Fruit fly (Drosophila melanogaster) whole organism, embryonic: ENCODE results near the gene Bicra.
A peak's percentile ranks its signal among the peaks of the same experiment; 100 is the strongest.

Experiments used
- Abd-B ChIP-seq: fragments of 200-800 bp; sonication (Bioruptor generic); optimal IDR thresholded peaks from 2 replicates; lab custom pipeline; 2018; ENCODE audit warnings: missing biosample characterization, mild to moderate bottlenecking, missing genetic modification characterization, moderate library complexity
- CG10209 ChIP-seq: fragments of 200-800 bp; sonication (Bioruptor generic); optimal IDR thresholded peaks from 3 replicates; lab custom pipeline; 2017; ENCODE audit warnings: missing biosample characterization, mild to moderate bottlenecking, missing genetic modification characterization, missing genetic modification reagents
- CG1024 ChIP-seq: fragments of 200-800 bp; sonication (Bioruptor generic); IDR thresholded peaks from 2 replicates; pipeline ENCODE4 v1.3.6; 2022; ENCODE audit warnings: missing biosample characterization, missing genetic modification characterization
- CG12219 ChIP-seq: fragments of 200-800 bp; sonication (Bioruptor generic); optimal IDR thresholded peaks from 3 replicates; lab custom pipeline; 2018; ENCODE audit warnings: missing biosample characterization, mild to moderate bottlenecking, missing genetic modification characterization
- CG12236 ChIP-seq: fragments of 200-800 bp; sonication (Bioruptor generic); optimal IDR thresholded peaks from 2 replicates; lab custom pipeline; 2016; ENCODE audit warnings: missing biosample characterization, missing genetic modification characterization
- CG1233 ChIP-seq: fragments of 200-800 bp; sonication (Bioruptor generic); optimal IDR thresholded peaks from 4 replicates; lab custom pipeline; 2018; ENCODE audit warnings: missing biosample characterization, mild to moderate bottlenecking, missing genetic modification characterization
- CG12744 ChIP-seq: fragments of 200-800 bp; sonication (Bioruptor generic); optimal IDR thresholded peaks from 2 replicates; lab custom pipeline; 2016; ENCODE audit warnings: missing biosample characterization, missing genetic modification characterization
- CG13296 ChIP-seq: fragments of 200-800 bp; sonication (Bioruptor generic); optimal IDR thresholded peaks from 3 replicates; lab custom pipeline; 2018; ENCODE audit warnings: missing biosample characterization, mild to moderate bottlenecking, missing genetic modification characterization
- CG17802 ChIP-seq: fragments of 200-800 bp; sonication (Bioruptor generic); optimal IDR thresholded peaks from 2 replicates; lab custom pipeline; 2018; ENCODE audit warnings: missing biosample characterization, mild to moderate bottlenecking, missing genetic modification characterization, moderate library complexity
- CG17912 ChIP-seq: fragments of 200-800 bp; sonication (Bioruptor generic); optimal IDR thresholded peaks from 2 replicates; lab custom pipeline; 2018; ENCODE audit warnings: missing biosample characterization, mild to moderate bottlenecking, missing genetic modification characterization
- CG2129 ChIP-seq: fragments of 200-800 bp; sonication (Bioruptor generic); IDR thresholded peaks from 2 replicates; pipeline ENCODE4 v1.3.6; 2022; ENCODE audit warnings: missing biosample characterization, missing genetic modification characterization; ENCODE audit not compliant: partially characterized antibody
- CG2199 ChIP-seq: fragments of 200-800 bp; sonication (Bioruptor generic); IDR thresholded peaks from 3 replicates; pipeline ENCODE4 v1.3.6; 2022; ENCODE audit warnings: missing biosample characterization, missing genetic modification characterization
- CG2202 ChIP-seq: fragments of 200-800 bp; sonication (Bioruptor generic); optimal IDR thresholded peaks from 2 replicates; lab custom pipeline; 2018; ENCODE audit warnings: missing biosample characterization, mild to moderate bottlenecking, missing genetic modification characterization
- CG34422 ChIP-seq: fragments of 200-800 bp; sonication (Bioruptor generic); IDR thresholded peaks from 3 replicates; pipeline ENCODE4 v1.3.6; 2022; ENCODE audit warnings: missing biosample characterization, missing genetic modification characterization
- CG6272 ChIP-seq: fragments of 200-800 bp; sonication (Bioruptor generic); IDR thresholded peaks from 2 replicates; pipeline ENCODE4 v1.3.6; 2022; ENCODE audit warnings: missing biosample characterization, missing genetic modification characterization
- CG6683 ChIP-seq: fragments of 200-800 bp; sonication (Bioruptor generic); optimal IDR thresholded peaks from 2 replicates; lab custom pipeline; 2017; ENCODE audit warnings: missing biosample characterization, mild to moderate bottlenecking, missing genetic modification characterization, missing genetic modification reagents
- CG7987 ChIP-seq: fragments of 200-800 bp; sonication (Bioruptor generic); optimal IDR thresholded peaks from 2 replicates; lab custom pipeline; 2018; ENCODE audit warnings: missing biosample characterization, mild to moderate bottlenecking, missing genetic modification characterization, moderate library complexity
- CG8281 ChIP-seq: fragments of 200-800 bp; sonication (Bioruptor generic); optimal IDR thresholded peaks from 2 replicates; lab custom pipeline; 2018; ENCODE audit warnings: missing biosample characterization, mild to moderate bottlenecking, missing genetic modification characterization, moderate library complexity
- CG8290 ChIP-seq, 3 experiments: fragments of 200-800 bp; sonication (Bioruptor generic); optimal IDR thresholded peaks; 2 replicates each; lab custom pipeline; 2016 to 2019; ENCODE audit warnings: missing biosample characterization in 3 of 3, missing genetic modification characterization in 3 of 3, mild to moderate bottlenecking in 2 of 3, moderate library complexity in 1 of 3
- CG9797 ChIP-seq: fragments of 200-800 bp; sonication (Bioruptor generic); optimal IDR thresholded peaks from 3 replicates; lab custom pipeline; 2018; ENCODE audit warnings: missing biosample characterization, mild to moderate bottlenecking, missing genetic modification characterization
- CG9817 ChIP-seq: fragments of 200-800 bp; sonication (Bioruptor generic); optimal IDR thresholded peaks from 2 replicates; lab custom pipeline; 2018; ENCODE audit warnings: missing biosample characterization, mild to moderate bottlenecking, missing genetic modification characterization, moderate library complexity
- ERR ChIP-seq: fragments of 200-800 bp; sonication (Bioruptor generic); optimal IDR thresholded peaks from 2 replicates; lab custom pipeline; 2016; ENCODE audit warnings: missing biosample characterization, missing genetic modification characterization
- Hand ChIP-seq: fragments of 200-800 bp; sonication (Bioruptor generic); optimal IDR thresholded peaks from 2 replicates; lab custom pipeline; 2017; ENCODE audit warnings: mild to moderate bottlenecking, missing biosample characterization, missing genetic modification reagents, missing genetic modification characterization
- Hsf ChIP-seq: fragments of 200-800 bp; sonication (Bioruptor generic); optimal IDR thresholded peaks from 3 replicates; lab custom pipeline; 2016; ENCODE audit warnings: missing biosample characterization, missing genetic modification characterization
- Mrtf ChIP-seq: fragments of 200-800 bp; sonication (Bioruptor generic); IDR thresholded peaks from 3 replicates; pipeline ENCODE4 v1.3.6; 2022; ENCODE audit warnings: missing biosample characterization, missing genetic modification characterization
- NC2α ChIP-seq: fragments of 200-800 bp; sonication (Bioruptor generic); optimal IDR thresholded peaks from 2 replicates; lab custom pipeline; 2016; ENCODE audit warnings: missing biosample characterization, missing genetic modification characterization
- NC2β ChIP-seq: fragments of 200-800 bp; sonication (Bioruptor generic); optimal IDR thresholded peaks from 2 replicates; lab custom pipeline; 2016; ENCODE audit warnings: missing biosample characterization, missing genetic modification characterization
- NFAT ChIP-seq: fragments of 200-800 bp; sonication (Bioruptor generic); IDR thresholded peaks from 2 replicates; pipeline ENCODE4 v1.3.6; 2022; ENCODE audit warnings: missing biosample characterization, missing genetic modification characterization
- NfI ChIP-seq: fragments of 200-800 bp; sonication (Bioruptor generic); optimal IDR thresholded peaks from 3 replicates; lab custom pipeline; 2018; ENCODE audit warnings: missing biosample characterization, mild to moderate bottlenecking, missing genetic modification characterization, moderate library complexity
- Ptx1 ChIP-seq: fragments of 200-800 bp; sonication (Bioruptor generic); IDR thresholded peaks from 2 replicates; pipeline ENCODE4 v1.3.6; 2022; ENCODE audit warnings: missing biosample characterization, missing genetic modification characterization
- Taf1 ChIP-seq: fragments of 200-800 bp; sonication (Bioruptor generic); IDR thresholded peaks from 2 replicates; pipeline ENCODE4 v1.3.6; 2022; ENCODE audit warnings: missing biosample characterization, missing genetic modification characterization
- Usf ChIP-seq: fragments of 200-800 bp; sonication (Bioruptor generic); optimal IDR thresholded peaks from 2 replicates; lab custom pipeline; 2017; ENCODE audit warnings: missing genotype, missing biosample characterization, missing genetic modification characterization
- al ChIP-seq: fragments of 200-800 bp; sonication (Bioruptor generic); IDR thresholded peaks from 2 replicates; pipeline ENCODE4 v1.3.6; 2022; ENCODE audit warnings: missing biosample characterization, missing genetic modification characterization
- br ChIP-seq: fragments of >200 bp; optimal IDR thresholded peaks from 2 replicates; lab custom pipeline; 2017
- croc ChIP-seq: fragments of 200-800 bp; sonication (Bioruptor generic); conservative IDR thresholded peaks from 3 replicates; pipeline ENCODE4 v1.3.6; 2022; ENCODE audit warnings: missing biosample characterization, missing genetic modification characterization
- dpn ChIP-seq, 2 experiments: fragments of 200-800 bp; sonication (Bioruptor generic); optimal IDR thresholded peaks; 3 replicates each; lab custom pipeline; 2016; ENCODE audit warnings: missing biosample characterization in 2 of 2, missing genetic modification characterization in 2 of 2
- dysf ChIP-seq: fragments of 200-800 bp; sonication (Bioruptor generic); IDR thresholded peaks from 3 replicates; pipeline ENCODE4 v1.3.6; 2022; ENCODE audit warnings: missing biosample characterization, missing genetic modification characterization
- fru ChIP-seq: fragments of >200 bp; optimal IDR thresholded peaks from 2 replicates; lab custom pipeline; 2017
- gcm2 ChIP-seq: fragments of 200-800 bp; sonication (Bioruptor generic); optimal IDR thresholded peaks from 2 replicates; lab custom pipeline; 2016; ENCODE audit warnings: missing biosample characterization, missing genetic modification characterization
- gfzf ChIP-seq: fragments of 200-800 bp; sonication (Bioruptor generic); optimal IDR thresholded peaks from 2 replicates; lab custom pipeline; 2016; ENCODE audit warnings: missing biosample characterization, mild to moderate bottlenecking, missing genetic modification characterization, moderate library complexity
- gt ChIP-seq: fragments of 200-800 bp; sonication (Bioruptor generic); IDR thresholded peaks from 2 replicates; pipeline ENCODE4 v1.3.6; 2022; ENCODE audit warnings: missing biosample characterization, missing genetic modification characterization
- jumu ChIP-seq: fragments of 200-800 bp; sonication (Bioruptor generic); optimal IDR thresholded peaks from 3 replicates; lab custom pipeline; 2016; ENCODE audit warnings: missing biosample characterization, missing genetic modification characterization
- lbe ChIP-seq: fragments of 200-800 bp; sonication (Bioruptor generic); optimal IDR thresholded peaks from 2 replicates; lab custom pipeline; 2016; ENCODE audit warnings: missing biosample characterization, mild to moderate bottlenecking, missing genetic modification characterization
- mirr ChIP-seq: fragments of 200-800 bp; sonication (Bioruptor generic); optimal IDR thresholded peaks from 3 replicates; lab custom pipeline; 2018; ENCODE audit warnings: missing biosample characterization, mild to moderate bottlenecking, missing genetic modification characterization
- nau ChIP-seq: fragments of 200-800 bp; sonication (Bioruptor generic); optimal IDR thresholded peaks from 3 replicates; lab custom pipeline; 2017; ENCODE audit warnings: missing biosample characterization, mild to moderate bottlenecking, missing genetic modification characterization, missing genetic modification reagents
- peb ChIP-seq: fragments of 200-800 bp; sonication (Bioruptor generic); IDR thresholded peaks from 2 replicates; pipeline ENCODE4 v1.3.6; 2022; ENCODE audit warnings: missing biosample characterization, missing genetic modification characterization
- pita ChIP-seq: fragments of 200-800 bp; sonication (Bioruptor generic); optimal IDR thresholded peaks from 2 replicates; lab custom pipeline; 2017; ENCODE audit warnings: missing biosample characterization, mild to moderate bottlenecking, missing genetic modification characterization
- pum ChIP-seq: fragments of 200-800 bp; sonication (Bioruptor generic); optimal IDR thresholded peaks from 2 replicates; lab custom pipeline; 2016; ENCODE audit warnings: missing biosample characterization, missing genetic modification characterization
- ro ChIP-seq: fragments of 200-800 bp; sonication (Bioruptor generic); IDR thresholded peaks from 2 replicates; pipeline ENCODE4 v1.3.6; 2022; ENCODE audit warnings: missing biosample characterization, missing genetic modification characterization
- tio ChIP-seq: fragments of 200-800 bp; sonication (Bioruptor generic); optimal IDR thresholded peaks from 2 replicates; lab custom pipeline; 2017; ENCODE audit warnings: missing biosample characterization, missing genetic modification characterization, inconsistent platforms
- usp ChIP-seq: fragments of >200 bp; optimal IDR thresholded peaks from 2 replicates; lab custom pipeline; 2017; ENCODE audit warnings: missing biosample characterization, missing genetic modification characterization
- z ChIP-seq: fragments of 200-800 bp; sonication (Bioruptor generic); IDR thresholded peaks from 3 replicates; pipeline ENCODE4 v1.3.6; 2022; ENCODE audit warnings: missing biosample characterization, missing genetic modification characterization

Bicra gene

dm6 chr3R:29148072-29148471, 85.2 kb downstream of the Bicra start, which contains the start of the genes CG11882 and Pglym78 (continued):
- no peak for TF ChIP-seq Taf1 (GFP tag; lab: Robert Waterston, UW)
- TF ChIP-seq CG34422 (GFP tag; lab: Robert Waterston, UW) = peak; percentile 69; the same call in 1 of the 3 replicates
- TF ChIP-seq NC2β (GFP tag; lab: Kevin White, UChicago) = peak; percentile 75
- peak; percentile 100 for TF ChIP-seq ERR
- TF ChIP-seq fru (lab: Kevin White, UChicago) = no peak
- TF ChIP-seq Abd-B (GFP tag; lab: Kevin White, UChicago) = no peak
- TF ChIP-seq NFAT = peak; percentile 56; the same call in 1 of the 2 replicates
- no peak for TF ChIP-seq z
- no peak for TF ChIP-seq pita
- TF ChIP-seq usp (GFP tag; lab: Kevin White, UChicago) = no peak
- peak; percentile 72 for TF ChIP-seq CG9797 (GFP tag; lab: Kevin White, UChicago)
- TF ChIP-seq Ptx1 = peak; percentile 60
- no peak for TF ChIP-seq Usf (GFP tag; lab: Kevin White, UChicago)
- TF ChIP-seq CG12219 = no peak
- TF ChIP-seq dysf (GFP tag; lab: Robert Waterston, UW) = no peak
- TF ChIP-seq CG1024 (GFP tag; lab: Robert Waterston, UW) = 0 out of 2 replicates have a peak, but pooled peaks have one; percentile 14
- TF ChIP-seq lbe (GFP tag; lab: Kevin White, UChicago) = no peak
- no peak for TF ChIP-seq gcm2 (GFP tag; lab: Kevin White, UChicago)
- TF ChIP-seq CG12744 (GFP tag; lab: Kevin White, UChicago) = peak; percentile 23
- peak; percentile 65 for TF ChIP-seq pum
- peak; percentile 75 for TF ChIP-seq CG7987
- no peak for TF ChIP-seq CG8290 (GFP tag; optimal IDR thresholded peaks at IDR 0.05; lab: Kevin White, UChicago)
- TF ChIP-seq CG8290 (tag; optimal IDR thresholded peaks at IDR 0.05; lab: Kevin White, UChicago) = no peak
- peak; percentile 51 for TF ChIP-seq al (GFP tag; lab: Robert Waterston, UW)
- TF ChIP-seq CG10209 (GFP tag; lab: Kevin White, UChicago) = no peak
- TF ChIP-seq CG6683 (GFP tag; lab: Kevin White, UChicago) = no peak
- no peak for TF ChIP-seq CG8281 (tag; lab: Kevin White, UChicago)
- no peak for TF ChIP-seq ro
- 0 out of 3 replicates have a peak, but pooled peaks have one; percentile 51 for TF ChIP-seq CG2199 (GFP tag; lab: Robert Waterston, UW)
- peak; percentile 39 for TF ChIP-seq NfI
- no peak for TF ChIP-seq Mrtf (GFP tag; lab: Robert Waterston, UW)
- peak; percentile 35 for TF ChIP-seq Hsf (GFP tag; lab: Kevin White, UChicago)
- peak; percentile 34 for TF ChIP-seq mirr (GFP tag; lab: Kevin White, UChicago)
- TF ChIP-seq CG6272 (GFP tag; lab: Robert Waterston, UW) = peak; percentile 41; the same call in 1 of the 2 replicates
- peak; percentile 30 for TF ChIP-seq NC2α (GFP tag; lab: Kevin White, UChicago)
- peak; percentile 70 for TF ChIP-seq jumu
- TF ChIP-seq CG1233 = no peak
- TF ChIP-seq gfzf (GFP tag; lab: Kevin White, UChicago) = peak; percentile 89
- no peak for TF ChIP-seq br (lab: Kevin White, UChicago)
- no peak for TF ChIP-seq Hand
- no peak for TF ChIP-seq CG13296
- TF ChIP-seq CG12236 (GFP tag; lab: Kevin White, UChicago) = no peak
- no peak for TF ChIP-seq tio (GFP tag; lab: Kevin White, UChicago)
- 0 out of 2 replicates have a peak, but pooled peaks have one; percentile 20 for TF ChIP-seq peb (GFP tag; lab: Robert Waterston, UW)
- no peak for TF ChIP-seq croc (GFP tag; lab: Robert Waterston, UW)
- 0 out of 2 replicates have a peak, but pooled peaks have one; percentile 15 for TF ChIP-seq CG2129 (GFP tag; lab: Robert Waterston, UW)
- no peak for TF ChIP-seq CG17802 (tag; lab: Kevin White, UChicago)
- TF ChIP-seq gt (GFP tag; lab: Robert Waterston, UW) = no peak
- no peak for TF ChIP-seq nau (GFP tag; lab: Kevin White, UChicago)
- TF ChIP-seq CG17912 = no peak
- TF ChIP-seq CG2202 = no peak
- peak; percentile 20 for TF ChIP-seq CG9817 (tag; lab: Kevin White, UChicago)
- TF ChIP-seq dpn (GFP tag; optimal IDR thresholded peaks at IDR 0.05; lab: Kevin White, UChicago) = peak; percentile 55 to 58
